Worm (Caenorhabditis elegans) whole organism, mixed stage, embryonic: Measurements from ENCODE around the gene H17B01.5.

Source experiments
- M03D4.4 ChIP-seq: sonication (generic microtip); optimal IDR thresholded peaks from 2 replicates; lab custom pipeline; 2017; ENCODE audit warnings: mild to moderate bottlenecking, missing genetic modification characterization, missing compliant biosample characterization
- bed-3 ChIP-seq: fragments of 200-800 bp; sonication (Bioruptor generic); optimal IDR thresholded peaks from 3 replicates; lab custom pipeline; 2018; ENCODE audit warnings: mild to moderate bottlenecking, missing genetic modification characterization, moderate library complexity, missing compliant biosample characterization
- blmp-1 ChIP-seq: fragments of 150-350 bp; optimal IDR thresholded peaks from 2 replicates; lab custom pipeline; 2014; ENCODE audit warnings: missing biosample characterization, missing genetic modification characterization
- ceh-39 ChIP-seq: fragments of 150-350 bp; optimal IDR thresholded peaks from 2 replicates; lab custom pipeline; 2014; ENCODE audit warnings: missing biosample characterization, missing genetic modification characterization
- ceh-83 ChIP-seq: fragments of 200-800 bp; sonication (Bioruptor generic); optimal IDR thresholded peaks from 2 replicates; lab custom pipeline; 2018; ENCODE audit warnings: mild to moderate bottlenecking, missing genetic modification characterization, missing compliant biosample characterization
- ces-1 ChIP-seq: fragments of 150-350 bp; optimal IDR thresholded peaks from 2 replicates; lab custom pipeline; 2014; ENCODE audit warnings: missing biosample characterization, missing genetic modification reagents, missing genetic modification characterization
- cnd-1 ChIP-seq: fragments of 200-800 bp; sonication (Bioruptor generic); optimal IDR thresholded peaks from 2 replicates; lab custom pipeline; 2018; ENCODE audit warnings: mild to moderate bottlenecking, missing genetic modification characterization, missing compliant biosample characterization
- drap-1 ChIP-seq: fragments of 200-800 bp; sonication (Bioruptor generic); optimal IDR thresholded peaks from 3 replicates; lab custom pipeline; 2018; ENCODE audit warnings: mild to moderate bottlenecking, missing genetic modification characterization, missing compliant biosample characterization
- elt-1 ChIP-seq: sonication (generic microtip); optimal IDR thresholded peaks from 2 replicates; lab custom pipeline; 2017; ENCODE audit warnings: missing genetic modification characterization, mild to moderate bottlenecking, missing compliant biosample characterization, antibody characterized with exemption, moderate library complexity, borderline replicate concordance; ENCODE audit not compliant: insufficient read depth
- flh-1 ChIP-seq: fragments of 200-800 bp; sonication (Bioruptor generic); optimal IDR thresholded peaks from 2 replicates; lab custom pipeline; 2018; ENCODE audit warnings: mild to moderate bottlenecking, missing genetic modification characterization, moderate library complexity, missing compliant biosample characterization
- ham-2 ChIP-seq: fragments of 200-800 bp; sonication (Bioruptor generic); optimal IDR thresholded peaks from 2 replicates; lab custom pipeline; 2018; ENCODE audit warnings: mild to moderate bottlenecking, missing genetic modification characterization, missing compliant biosample characterization
- hlh-1 ChIP-seq: fragments of 150-350 bp; optimal IDR thresholded peaks from 2 replicates; lab custom pipeline; 2014; ENCODE audit warnings: missing biosample characterization, missing genetic modification reagents, missing genetic modification characterization
- lin-13 ChIP-seq: fragments of 150-350 bp; optimal IDR thresholded peaks from 2 replicates; lab custom pipeline; 2014; ENCODE audit warnings: missing biosample characterization, missing genetic modification characterization
- lin-32 ChIP-seq: fragments of 200-800 bp; sonication (Bioruptor generic); optimal IDR thresholded peaks from 2 replicates; lab custom pipeline; 2018; ENCODE audit warnings: mild to moderate bottlenecking, missing genetic modification characterization, missing compliant biosample characterization
- lsy-2 ChIP-seq: fragments of 150-350 bp; optimal IDR thresholded peaks from 2 replicates; lab custom pipeline; 2014; ENCODE audit warnings: missing biosample characterization, missing genetic modification characterization
- mab-5 ChIP-seq: fragments of 150-350 bp; optimal IDR thresholded peaks from 2 replicates; lab custom pipeline; 2014; ENCODE audit warnings: missing biosample characterization, missing genetic modification characterization
- mep-1 ChIP-seq: fragments of 150-350 bp; optimal IDR thresholded peaks from 2 replicates; lab custom pipeline; 2017; ENCODE audit warnings: missing biosample characterization, missing genetic modification reagents, missing genetic modification characterization, inconsistent platforms
- mls-2 ChIP-seq: sonication (generic microtip); optimal IDR thresholded peaks from 2 replicates; lab custom pipeline; 2016; ENCODE audit warnings: mild to moderate bottlenecking, missing genetic modification characterization, moderate library complexity, missing compliant biosample characterization
- nhr-2 ChIP-seq: fragments of 150-350 bp; optimal IDR thresholded peaks from 2 replicates; lab custom pipeline; 2014; ENCODE audit warnings: missing biosample characterization, missing genetic modification characterization
- nhr-237 ChIP-seq: fragments of 150-350 bp; optimal IDR thresholded peaks from 2 replicates; lab custom pipeline; 2014; ENCODE audit warnings: missing biosample characterization, missing genetic modification characterization
- nhr-76 ChIP-seq: sonication (generic microtip); optimal IDR thresholded peaks from 2 replicates; lab custom pipeline; 2017; ENCODE audit warnings: missing biosample characterization, missing genetic modification characterization
- pha-4 ChIP-seq: fragments of 150-350 bp; optimal IDR thresholded peaks from 2 replicates; lab custom pipeline; 2018; ENCODE audit warnings: missing biosample characterization, missing genetic modification reagents, missing genetic modification characterization
- sem-2 ChIP-seq: fragments of 200-800 bp; sonication (Bioruptor generic); optimal IDR thresholded peaks from 2 replicates; lab custom pipeline; 2018; ENCODE audit warnings: mild to moderate bottlenecking, missing genetic modification characterization, missing compliant biosample characterization
- snpc-4 ChIP-seq: fragments of 150-350 bp; optimal IDR thresholded peaks from 2 replicates; lab custom pipeline; 2014; ENCODE audit warnings: missing biosample characterization, missing genetic modification characterization
- sptf-1 ChIP-seq: sonication (generic microtip); optimal IDR thresholded peaks from 2 replicates; lab custom pipeline; 2017; ENCODE audit warnings: mild to moderate bottlenecking, missing genetic modification characterization, moderate library complexity, missing compliant biosample characterization
- tbx-8 ChIP-seq: fragments of 200-800 bp; sonication (Bioruptor generic); optimal IDR thresholded peaks from 2 replicates; lab custom pipeline; 2018; ENCODE audit warnings: mild to moderate bottlenecking, missing genetic modification characterization, moderate library complexity, missing compliant biosample characterization
- unc-120 ChIP-seq: sonication (generic microtip); optimal IDR thresholded peaks from 2 replicates; lab custom pipeline; 2017; ENCODE audit warnings: missing genetic modification characterization, missing compliant biosample characterization; ENCODE audit not compliant: poor library complexity, severe bottlenecking
- unc-39 ChIP-seq: fragments of 150-350 bp; optimal IDR thresholded peaks from 2 replicates; lab custom pipeline; 2014; ENCODE audit warnings: missing biosample characterization, missing genetic modification characterization
- unc-62 ChIP-seq: fragments of 150-350 bp; optimal IDR thresholded peaks from 2 replicates; lab custom pipeline; 2014; ENCODE audit warnings: missing biosample characterization, missing genetic modification reagents, missing genetic modification characterization

H17B01.5 gene

ce11 chrII:1473481-1473880, at the start of gene H17B01.5:
TSS of gene H17B01.5 (minus strand) at chrII:1473581.
- TF ChIP-seq unc-39 (tag; lab: Kevin White, UChicago), result no peak
- TF ChIP-seq nhr-2 (tag; lab: Kevin White, UChicago), result no peak
- TF ChIP-seq cnd-1, result no peak

ce11 chrII:1521956-1522355, 48.6 kb upstream of the H17B01.5 start:
- TF ChIP-seq unc-62 (GFP tag; lab: Kevin White, UChicago), result no peak
- TF ChIP-seq ces-1, result no peak
- TF ChIP-seq snpc-4 (tag; lab: Kevin White, UChicago), result no peak
- no peak for TF ChIP-seq mls-2 (tag; lab: Kevin White, UChicago)
- no peak for TF ChIP-seq ceh-83 (GFP tag; lab: Kevin White, UChicago)
- no peak for TF ChIP-seq mab-5 (tag; lab: Kevin White, UChicago)
- TF ChIP-seq, all 35 proteins: peak for 0

- TF ChIP-seq mls-2 (tag; lab: Kevin White, UChicago), result peak; percentile 28
- no peak for TF ChIP-seq mep-1 (tag; lab: Kevin White, UChicago)
- TF ChIP-seq ceh-83 (GFP tag; lab: Kevin White, UChicago), result peak; percentile 20
- TF ChIP-seq ces-1, result peak; percentile 29
- peak; percentile 11 for TF ChIP-seq sem-2 (GFP tag; lab: Kevin White, UChicago)
- TF ChIP-seq sptf-1 (tag; lab: Kevin White, UChicago), result peak; percentile 54
- TF ChIP-seq, all 35 proteins: peak for 5
These were observed 46.5 kb upstream of the H17B01.5 start for ce11 chrII:1519867-1520266.

- no peak for TF ChIP-seq hlh-1 (tag; lab: Kevin White, UChicago)
- TF ChIP-seq ham-2 (GFP tag; lab: Kevin White, UChicago), result no peak
- TF ChIP-seq mls-2 (tag; lab: Kevin White, UChicago), result no peak
- TF ChIP-seq unc-62 (GFP tag; lab: Kevin White, UChicago), result no peak
- no peak for TF ChIP-seq flh-1 (GFP tag; lab: Kevin White, UChicago)
- TF ChIP-seq lin-13 (tag; lab: Kevin White, UChicago), result no peak
- no peak for TF ChIP-seq sptf-1 (tag; lab: Kevin White, UChicago)
- TF ChIP-seq nhr-237 (tag; lab: Kevin White, UChicago), result no peak
- TF ChIP-seq drap-1 (GFP tag; lab: Kevin White, UChicago), result no peak
- TF ChIP-seq unc-120 (tag; lab: Kevin White, UChicago), result no peak
- no peak for TF ChIP-seq bed-3 (GFP tag; lab: Kevin White, UChicago)
- no peak for TF ChIP-seq ces-1
- no peak for TF ChIP-seq lin-32
- no peak for TF ChIP-seq cnd-1
- TF ChIP-seq ceh-83 (GFP tag; lab: Kevin White, UChicago), result no peak
These were observed 45.5 kb upstream of the H17B01.5 start, which contains the start of gene Y51H7BR.8 for ce11 chrII:1518914-1519313. TSS of gene Y51H7BR.8 (plus strand) at chrII:1519214.

ce11 chrII:1517354-1517753, 44.0 kb upstream of the H17B01.5 start, which contains the start of gene math-45:
TSS of gene math-45 (minus strand) at chrII:1517454.
- TF ChIP-seq lsy-2 (tag; lab: Kevin White, UChicago) (no peak), snpc-4 (tag; lab: Kevin White, UChicago) (no peak), M03D4.4 (tag; lab: Kevin White, UChicago) (no peak), ceh-83 (GFP tag; lab: Kevin White, UChicago) (no peak), mep-1 (tag; lab: Kevin White, UChicago) (no peak), drap-1 (GFP tag; lab: Kevin White, UChicago) (no peak), unc-120 (tag; lab: Kevin White, UChicago) (no peak)

- TF ChIP-seq sptf-1 (tag; lab: Kevin White, UChicago) (no peak), pha-4 (tag; lab: Kevin White, UChicago) (peak; percentile 12)
These were observed 30.9 kb upstream of the H17B01.5 start, which contains the start of gene fdgt-1 for ce11 chrII:1504266-1504665. TSS of gene fdgt-1 (plus strand) at chrII:1504566.

- no peak for TF ChIP-seq ceh-83 (GFP tag; lab: Kevin White, UChicago)
- TF ChIP-seq lsy-2 (tag; lab: Kevin White, UChicago), result no peak
- no peak for TF ChIP-seq cnd-1
- TF ChIP-seq tbx-8, result no peak
- TF ChIP-seq mep-1 (tag; lab: Kevin White, UChicago), result no peak
- no peak for TF ChIP-seq elt-1 (tag; lab: Kevin White, UChicago)
- TF ChIP-seq ceh-39 (tag; lab: Kevin White, UChicago), result no peak
- TF ChIP-seq nhr-76 (tag; lab: Kevin White, UChicago), result no peak
- no peak for TF ChIP-seq mab-5 (tag; lab: Kevin White, UChicago)
- no peak for TF ChIP-seq unc-120 (tag; lab: Kevin White, UChicago)
- TF ChIP-seq nhr-237 (tag; lab: Kevin White, UChicago), result no peak
- TF ChIP-seq pha-4 (tag; lab: Kevin White, UChicago), result no peak
- TF ChIP-seq blmp-1 (tag; lab: Kevin White, UChicago), result no peak
- no peak for TF ChIP-seq sptf-1 (tag; lab: Kevin White, UChicago)
These were observed 30.3 kb upstream of the H17B01.5 start for ce11 chrII:1503663-1504062.
